Worm (Caenorhabditis elegans) whole organism, dauer: ENCODE measurements around the gene C05D11.1.

Experiments
- unc-62 ChIP-seq: sonication (generic microtip); optimal IDR thresholded peaks from 2 replicates; lab custom pipeline; 2017; ENCODE audit warnings: missing biosample characterization, missing genetic modification reagents, missing genetic modification characterization

The C05D11.1 gene

ce11 chrIII:6453665-6454064 is 17.3 kb downstream of the C05D11.1 start:
- TF ChIP-seq unc-62 (GFP tag; lab: Kevin White, UChicago) = no peak

- no peak for TF ChIP-seq unc-62 (GFP tag; lab: Kevin White, UChicago)
These were observed 17.8 kb downstream of the C05D11.1 start, which contains the start of gene jhdm-1 for ce11 chrIII:6454183-6454582. Gene jhdm-1 (plus strand): TSS chrIII:6454483.

- TF ChIP-seq unc-62 (GFP tag; lab: Kevin White, UChicago) = no peak
These were observed 23.4 kb downstream of the C05D11.1 start, which contains the start of gene algn-1 for ce11 chrIII:6459820-6460219. Gene algn-1 (plus strand): TSS chrIII:6460120.

ce11 chrIII:6462610-6463009 is 26.2 kb downstream of the C05D11.1 start, which contains the start of gene T26A5.8:
Gene T26A5.8 (minus strand): TSS chrIII:6462856.
- no peak for TF ChIP-seq unc-62 (GFP tag; lab: Kevin White, UChicago)

- TF ChIP-seq unc-62 (GFP tag; lab: Kevin White, UChicago) = no peak
These were observed 27.3 kb downstream of the C05D11.1 start, which contains the start of gene dlc-1 for ce11 chrIII:6463679-6464078. Gene dlc-1 (minus strand): TSS chrIII:6463779.

- no peak for TF ChIP-seq unc-62 (GFP tag; lab: Kevin White, UChicago)
These were observed 27.7 kb downstream of the C05D11.1 start for ce11 chrIII:6464113-6464571.

- no peak for TF ChIP-seq unc-62 (GFP tag; lab: Kevin White, UChicago)
These were observed 28.5 kb downstream of the C05D11.1 start, which contains the start of gene nduf-2.2 for ce11 chrIII:6464913-6465312. Gene nduf-2.2 (plus strand): TSS chrIII:6465222.

ce11 chrIII:6467005-6467404 is 30.6 kb downstream of the C05D11.1 start, which contains the start of gene T26A5.2:
Gene T26A5.2 (plus strand): TSS chrIII:6467305.
- TF ChIP-seq unc-62 (GFP tag; lab: Kevin White, UChicago) = no peak

- no peak for TF ChIP-seq unc-62 (GFP tag; lab: Kevin White, UChicago)
These were observed 35.0 kb downstream of the C05D11.1 start, which contains the start of gene wht-6 for ce11 chrIII:6471451-6471850. Gene wht-6 (plus strand): TSS chrIII:6471751.

ce11 chrIII:6476380-6476779 is 40.0 kb downstream of the C05D11.1 start:
- no peak for TF ChIP-seq unc-62 (GFP tag; lab: Kevin White, UChicago)

ce11 chrIII:6478256-6479004 is 42.0 kb downstream of the C05D11.1 start, which contains the start of gene zip-8:
Gene zip-8 (plus strand): TSS chrIII:6478955.
- no peak for TF ChIP-seq unc-62 (GFP tag; lab: Kevin White, UChicago)

- no peak for TF ChIP-seq unc-62 (GFP tag; lab: Kevin White, UChicago)
These were observed 43.0 kb downstream of the C05D11.1 start for ce11 chrIII:6479439-6479838.

ce11 chrIII:6482918-6483317 is 46.5 kb downstream of the C05D11.1 start, which contains the start of gene chtb-2:
Gene chtb-2 (plus strand): TSS chrIII:6483218.
- no peak for TF ChIP-seq unc-62 (GFP tag; lab: Kevin White, UChicago)

- TF ChIP-seq unc-62 (GFP tag; lab: Kevin White, UChicago) = no peak
These were observed 52.5 kb downstream of the C05D11.1 start for ce11 chrIII:6488916-6489315.

ce11 chrIII:6489493-6489892 is 53.1 kb downstream of the C05D11.1 start, which contains the start of gene rpt-3:
Gene rpt-3 (plus strand): TSS chrIII:6489793.
- no peak for TF ChIP-seq unc-62 (GFP tag; lab: Kevin White, UChicago)
